Fruit fly (Drosophila melanogaster): ENCODE results near the gene CG2162.

The CG2162 gene

dm6 chr3L:3045256-3045743 lies 10.3 kb downstream of the CG2162 start (continued):
- TF ChIP-seq CG10979 (tag; optimal IDR thresholded peaks at IDR 0.05): peak; percentile 42
- peak; percentile 23 for TF ChIP-seq fd3F (GFP tag; optimal IDR thresholded peaks at IDR 0.05)
- TF ChIP-seq CG14667 (GFP tag; IDR thresholded peaks at IDR 0.05): no peak
- TF ChIP-seq CG34224 (GFP tag; IDR thresholded peaks at IDR 0.05; ENCODE audit: partially characterized antibody): no peak
- no peak for TF ChIP-seq Sry-β (GFP tag; optimal IDR thresholded peaks at IDR 0.05)
- TF ChIP-seq Nf-YC (tag; optimal IDR thresholded peaks at IDR 0.05): peak; percentile 13
- TF ChIP-seq CG11504 (tag; optimal IDR thresholded peaks at IDR 0.05): peak; percentile 70
- TF ChIP-seq pum (GFP tag; optimal IDR thresholded peaks at IDR 0.05): no peak
- no peak for TF ChIP-seq peb (GFP tag; IDR thresholded peaks at IDR 0.05)
- TF ChIP-seq ro (GFP tag; IDR thresholded peaks at IDR 0.05): no peak
- no peak for TF ChIP-seq cato (GFP tag; optimal IDR thresholded peaks at IDR 0.05; ENCODE audit: borderline replicate concordance)
- TF ChIP-seq Scr (GFP tag; IDR thresholded peaks at IDR 0.05; ENCODE audit: partially characterized antibody): no peak
- peak; percentile 10 for TF ChIP-seq HHEX (GFP tag; optimal IDR thresholded peaks at IDR 0.05)
- peak; percentile 35 for TF ChIP-seq Hr3 (GFP tag; optimal IDR thresholded peaks at IDR 0.05)
- no peak for TF ChIP-seq CG3726 (GFP tag; IDR thresholded peaks at IDR 0.05)
- no peak for TF ChIP-seq HLH54F (GFP tag; optimal IDR thresholded peaks at IDR 0.05)
- no peak for TF ChIP-seq z (GFP tag; IDR thresholded peaks at IDR 0.05)
- TF ChIP-seq CG11560 (tag; IDR thresholded peaks at IDR 0.05): no peak
- peak; percentile 50 for TF ChIP-seq Xbp1 (GFP tag; optimal IDR thresholded peaks at IDR 0.05)
- TF ChIP-seq CG34422 (GFP tag; IDR thresholded peaks at IDR 0.05): no peak
- TF ChIP-seq cad (GFP tag; optimal IDR thresholded peaks at IDR 0.05): no peak
- TF ChIP-seq otp (GFP tag; IDR thresholded peaks at IDR 0.05): 0 out of 3 replicates have a peak, but pooled peaks have one; percentile 31
- peak; percentile 13 for TF ChIP-seq CG4424 (GFP tag; optimal IDR thresholded peaks at IDR 0.05)
- TF ChIP-seq Taf1 (GFP tag; IDR thresholded peaks at IDR 0.05): no peak
- peak; percentile 38 for TF ChIP-seq trem (tag; optimal IDR thresholded peaks at IDR 0.05)
- TF ChIP-seq dati (GFP tag; IDR thresholded peaks at IDR 0.05): no peak
- no peak for TF ChIP-seq CG3847 (GFP tag; IDR thresholded peaks at IDR 0.05)
- TF ChIP-seq gro (GFP tag; optimal IDR thresholded peaks at IDR 0.05): no peak
- no peak for TF ChIP-seq Hey (tag; optimal IDR thresholded peaks at IDR 0.05)
- no peak for TF ChIP-seq schlank (tag; optimal IDR thresholded peaks at IDR 0.05)
- TF ChIP-seq Drgx (GFP tag; IDR thresholded peaks at IDR 0.05): peak; percentile 65; the same call in 1 of the 2 replicates
- peak; percentile 25 for TF ChIP-seq CG13123 (GFP tag; optimal IDR thresholded peaks at IDR 0.05)
- TF ChIP-seq gcm2 (GFP tag; optimal IDR thresholded peaks at IDR 0.05): no peak
- peak; percentile 56 for TF ChIP-seq grau (tag; optimal IDR thresholded peaks at IDR 0.05)
- peak; percentile 22 for TF ChIP-seq CG9437 (GFP tag; optimal IDR thresholded peaks at IDR 0.05)
- no peak for TF ChIP-seq NFAT (GFP tag; IDR thresholded peaks at IDR 0.05)
- no peak for TF ChIP-seq pita (GFP tag; optimal IDR thresholded peaks at IDR 0.05)
- TF ChIP-seq Rx (GFP tag; IDR thresholded peaks at IDR 0.05): 0 out of 2 replicates have a peak, but pooled peaks have one; percentile 4
- TF ChIP-seq fd96Cb (tag; optimal IDR thresholded peaks at IDR 0.05): peak; percentile 38
- TF ChIP-seq CG4282 (GFP tag; optimal IDR thresholded peaks at IDR 0.05): no peak
- no peak; the same call in 1 of the 2 replicates for TF ChIP-seq esg (GFP tag; conservative IDR thresholded peaks at IDR 0.05)
- peak; percentile 70 for TF ChIP-seq CG11696 (GFP tag; IDR thresholded peaks at IDR 0.05)
- TF ChIP-seq CG4404 (GFP tag; IDR thresholded peaks at IDR 0.05): no peak
- peak; percentile 56 for TF ChIP-seq Ptx1 (GFP tag; IDR thresholded peaks at IDR 0.05)
- TF ChIP-seq CG9215 (GFP tag; IDR thresholded peaks at IDR 0.05): peak; percentile 5; the same call in 1 of the 2 replicates
- TF ChIP-seq da (GFP tag; optimal IDR thresholded peaks at IDR 0.05): no peak
- TF ChIP-seq psq (GFP tag; optimal IDR thresholded peaks at IDR 0.05): no peak
- TF ChIP-seq corto (GFP tag; optimal IDR thresholded peaks at IDR 0.05): peak; percentile 88
- no peak for TF ChIP-seq CG12299 (tag; optimal IDR thresholded peaks at IDR 0.05)
- no peak for TF ChIP-seq CG3995 (GFP tag; optimal IDR thresholded peaks at IDR 0.05)
- peak; percentile 59 for TF ChIP-seq Med (GFP tag)
- TF ChIP-seq nmo (GFP tag; optimal IDR thresholded peaks at IDR 0.05): peak; percentile 48
